Worm (Caenorhabditis elegans) whole organism, L3 larva: Measurements from ENCODE around the gene F07H5.10.

Experiments
- R02D3.7 ChIP-seq: fragments of 150-350 bp; optimal IDR thresholded peaks from 2 replicates; lab custom pipeline; 2014; ENCODE audit warnings: missing biosample characterization, missing genetic modification characterization
- ZK546.5 ChIP-seq: sonication (generic microtip); optimal IDR thresholded peaks from 2 replicates; lab custom pipeline; 2017; ENCODE audit warnings: missing biosample characterization, missing genetic modification characterization
- ama-1 ChIP-seq: fragments of 150-350 bp; optimal IDR thresholded peaks from 2 replicates; lab custom pipeline; 2018
- ceh-82 ChIP-seq: fragments of 150-350 bp; optimal IDR thresholded peaks from 2 replicates; lab custom pipeline; 2014; ENCODE audit warnings: missing biosample characterization, missing genetic modification characterization
- egl-27 ChIP-seq: sonication (generic microtip); optimal IDR thresholded peaks from 4 replicates; lab custom pipeline; 2017; ENCODE audit warnings: missing biosample characterization, missing genetic modification reagents, missing genetic modification characterization
- egl-5 ChIP-seq: fragments of 150-350 bp; optimal IDR thresholded peaks from 2 replicates; lab custom pipeline; 2017; ENCODE audit warnings: missing biosample characterization, missing genetic modification reagents, missing genetic modification characterization, inconsistent platforms
- elt-1 ChIP-seq: fragments of 150-350 bp; optimal IDR thresholded peaks from 2 replicates; lab custom pipeline; 2014; ENCODE audit warnings: missing biosample characterization, missing genetic modification characterization
- elt-3 ChIP-seq, 3 experiments: fragments of 150-350 bp in 1 of 3; sonication (generic microtip) in 2 of 3; optimal IDR thresholded peaks; 2 replicates in 2 of 3; 4 replicates in 1 of 3; lab custom pipeline; 2014 to 2017; ENCODE audit warnings: missing biosample characterization in 3 of 3, missing genetic modification characterization in 3 of 3
- fkh-10 ChIP-seq: sonication (generic microtip); optimal IDR thresholded peaks from 2 replicates; lab custom pipeline; 2017; ENCODE audit warnings: missing biosample characterization, missing genetic modification reagents, missing genetic modification characterization
- fkh-2 ChIP-seq: fragments of 150-350 bp; optimal IDR thresholded peaks from 2 replicates; lab custom pipeline; 2014; ENCODE audit warnings: missing biosample characterization, missing genetic modification reagents, missing genetic modification characterization
- fos-1 ChIP-seq: fragments of 150-350 bp; optimal IDR thresholded peaks from 2 replicates; lab custom pipeline; 2014; ENCODE audit warnings: missing biosample characterization, missing genetic modification characterization
- hmg-11 ChIP-seq: sonication (generic microtip); optimal IDR thresholded peaks from 2 replicates; lab custom pipeline; 2016; ENCODE audit warnings: missing genetic modification characterization, missing compliant biosample characterization
- lin-15B ChIP-seq: fragments of 150-350 bp; optimal IDR thresholded peaks from 2 replicates; lab custom pipeline; 2014; ENCODE audit warnings: missing biosample characterization, missing genetic modification characterization
- lin-39 ChIP-seq: fragments of 150-350 bp; optimal IDR thresholded peaks from 2 replicates; lab custom pipeline; 2018; ENCODE audit warnings: missing biosample characterization, missing genetic modification reagents, missing genetic modification characterization
- lsy-12 ChIP-seq: sonication (generic microtip); optimal IDR thresholded peaks from 2 replicates; lab custom pipeline; 2016; ENCODE audit warnings: mild to moderate bottlenecking, missing genetic modification characterization, missing compliant biosample characterization
- mdl-1 ChIP-seq: fragments of 150-350 bp; optimal IDR thresholded peaks from 2 replicates; lab custom pipeline; 2014; ENCODE audit warnings: missing biosample characterization, missing genetic modification characterization
- mml-1 ChIP-seq: fragments of 150-350 bp; sonication (generic microtip); optimal IDR thresholded peaks from 3 replicates; lab custom pipeline; 2014; ENCODE audit warnings: missing biosample characterization, missing genetic modification characterization
- nhr-11 ChIP-seq: fragments of 150-350 bp; optimal IDR thresholded peaks from 2 replicates; lab custom pipeline; 2014; ENCODE audit warnings: missing biosample characterization, missing genetic modification characterization
- nhr-12 ChIP-seq: fragments of 150-350 bp; optimal IDR thresholded peaks from 2 replicates; lab custom pipeline; 2014; ENCODE audit warnings: missing biosample characterization, missing genetic modification characterization
- nhr-23 ChIP-seq: fragments of 150-350 bp; optimal IDR thresholded peaks from 2 replicates; lab custom pipeline; 2014; ENCODE audit warnings: missing biosample characterization, missing genetic modification reagents, missing genetic modification characterization
- nhr-237 ChIP-seq: fragments of 150-350 bp; optimal IDR thresholded peaks from 2 replicates; lab custom pipeline; 2014; ENCODE audit warnings: missing biosample characterization, missing genetic modification characterization
- nhr-25 ChIP-seq: sonication (generic microtip); optimal IDR thresholded peaks from 2 replicates; lab custom pipeline; 2017; ENCODE audit warnings: missing biosample characterization, missing genetic modification characterization
- nhr-28 ChIP-seq: fragments of 150-350 bp; optimal IDR thresholded peaks from 2 replicates; lab custom pipeline; 2014; ENCODE audit warnings: missing biosample characterization, missing genetic modification characterization
- nhr-43 ChIP-seq: sonication (generic microtip); optimal IDR thresholded peaks from 2 replicates; lab custom pipeline; 2016; ENCODE audit warnings: mild to moderate bottlenecking, missing genetic modification characterization, missing compliant biosample characterization; ENCODE audit not compliant: poor library complexity, severe bottlenecking
- nhr-67 ChIP-seq: fragments of 150-350 bp; optimal IDR thresholded peaks from 2 replicates; lab custom pipeline; 2014; ENCODE audit warnings: missing biosample characterization, missing genetic modification characterization
- nhr-76 ChIP-seq: fragments of 150-350 bp; sonication (generic microtip); optimal IDR thresholded peaks from 5 replicates; lab custom pipeline; 2014; ENCODE audit warnings: missing biosample characterization, missing genetic modification characterization
- nhr-77 ChIP-seq: fragments of 150-350 bp; optimal IDR thresholded peaks from 2 replicates; lab custom pipeline; 2014; ENCODE audit warnings: missing biosample characterization, missing genetic modification characterization
- pha-4 ChIP-seq: fragments of 150-350 bp; optimal IDR thresholded peaks from 2 replicates; lab custom pipeline; 2014; ENCODE audit warnings: missing biosample characterization, missing genetic modification reagents, missing genetic modification characterization
- pqm-1 ChIP-seq: fragments of 150-350 bp; optimal IDR thresholded peaks from 2 replicates; lab custom pipeline; 2017; ENCODE audit warnings: missing biosample characterization, missing genetic modification characterization, inconsistent platforms
- sea-2 ChIP-seq: fragments of 150-350 bp; sonication (generic microtip); optimal IDR thresholded peaks from 4 replicates; lab custom pipeline; 2014; ENCODE audit warnings: missing biosample characterization, missing genetic modification reagents, missing genetic modification characterization
- snpc-4 ChIP-seq: fragments of 150-350 bp; optimal IDR thresholded peaks from 2 replicates; lab custom pipeline; 2014; ENCODE audit warnings: missing biosample characterization, missing genetic modification characterization
- tbx-2 ChIP-seq: sonication (generic microtip); optimal IDR thresholded peaks from 2 replicates; lab custom pipeline; 2016; ENCODE audit warnings: mild to moderate bottlenecking, missing genetic modification characterization, missing compliant biosample characterization
- unc-39 ChIP-seq: sonication (generic microtip); optimal IDR thresholded peaks from 4 replicates; lab custom pipeline; 2017; ENCODE audit warnings: missing biosample characterization, missing genetic modification characterization
- unc-62 ChIP-seq: fragments of 150-350 bp; sonication (generic microtip); optimal IDR thresholded peaks from 4 replicates; lab custom pipeline; 2014; ENCODE audit warnings: missing biosample characterization, missing genetic modification reagents, missing genetic modification characterization
- zag-1 ChIP-seq: fragments of 150-350 bp; optimal IDR thresholded peaks from 2 replicates; lab custom pipeline; 2014; ENCODE audit warnings: missing biosample characterization, missing genetic modification characterization

F07H5.10 gene

ce11 chrII:8848984-8849383 lies 40.6 kb upstream of the F07H5.10 start:
- TF ChIP-seq egl-5 (tag; lab: Kevin White, UChicago) (no peak), nhr-28 (tag; lab: Kevin White, UChicago) (no peak), fos-1 (tag; lab: Kevin White, UChicago) (no peak), mdl-1 (no peak)
- TF ChIP-seq, all 47 proteins: peak for 0

ce11 chrII:8845932-8846331 lies 37.5 kb upstream of the F07H5.10 start:
- TF ChIP-seq pqm-1 (peak; percentile 39), ZK546.5 (tag; lab: Kevin White, UChicago) (no peak)

- TF ChIP-seq egl-5 (tag; lab: Kevin White, UChicago), result no peak
- TF ChIP-seq fos-1 (tag; lab: Kevin White, UChicago), result no peak
- no peak for TF ChIP-seq unc-39 (tag; lab: Kevin White, UChicago)
- no peak for TF ChIP-seq unc-62
- no peak for TF ChIP-seq tbx-2 (tag; lab: Kevin White, UChicago)
Measured at ce11 chrII:8845298-8845697, 36.9 kb upstream of the F07H5.10 start, which contains the start of gene agxt-1. Gene agxt-1 (plus strand): TSS chrII:8845598.

- TF ChIP-seq sea-2 (no peak), egl-5 (tag; lab: Kevin White, UChicago) (peak; percentile 3), fkh-2 (tag; lab: Kevin White, UChicago) (no peak)
Measured at ce11 chrII:8844465-8845126, 36.2 kb upstream of the F07H5.10 start, which contains the start of gene F46C5.6. Gene F46C5.6 (minus strand): TSS chrII:8844515.

ce11 chrII:8839025-8839424 lies 30.6 kb upstream of the F07H5.10 start, which contains the start of gene F46C5.7:
Gene F46C5.7 (plus strand): TSS chrII:8839325.
- TF ChIP-seq nhr-11 (no peak), ceh-82 (no peak), hmg-11 (tag; lab: Kevin White, UChicago) (no peak), elt-1 (tag; lab: Kevin White, UChicago) (no peak), fkh-10 (GFP tag; lab: Kevin White, UChicago) (no peak), R02D3.7 (tag; lab: Kevin White, UChicago) (no peak), zag-1 (tag; lab: Kevin White, UChicago) (no peak), ama-1 (lab: Kevin White, UChicago) (no peak), nhr-76 (no peak), egl-27 (tag; lab: Kevin White, UChicago) (no peak), mdl-1 (no peak), lin-39 (tag; lab: Kevin White, UChicago) (no peak), pqm-1 (no peak), ZK546.5 (tag; lab: Kevin White, UChicago) (no peak), lin-15B (tag; lab: Kevin White, UChicago) (no peak), nhr-23 (tag; lab: Kevin White, UChicago) (no peak), unc-62 (no peak)

ce11 chrII:8835857-8836256 lies 27.5 kb upstream of the F07H5.10 start, which contains the start of gene F46C5.4:
Gene F46C5.4 (plus strand): TSS chrII:8836078.
- TF ChIP-seq nhr-28 (tag; lab: Kevin White, UChicago) (no peak), pha-4 (tag; lab: Kevin White, UChicago) (no peak), fkh-10 (GFP tag; lab: Kevin White, UChicago) (peak; percentile 69), nhr-67 (tag; lab: Kevin White, UChicago) (no peak), ceh-82 (no peak)

- TF ChIP-seq nhr-43 (tag; lab: Kevin White, UChicago) (no peak), lin-39 (tag; lab: Kevin White, UChicago) (peak; percentile 16)
- TF ChIP-seq, all 47 proteins: peak for 1
Measured at ce11 chrII:8832941-8833340, 24.6 kb upstream of the F07H5.10 start.

ce11 chrII:8830917-8831316 lies 22.5 kb upstream of the F07H5.10 start:
- TF ChIP-seq ZK546.5 (tag; lab: Kevin White, UChicago) (no peak), elt-3 (tag; optimal IDR thresholded peaks at IDR 0.05; lab: Kevin White, UChicago) (no peak), nhr-25 (no peak), nhr-237 (no peak), nhr-28 (tag; lab: Kevin White, UChicago) (no peak), lsy-12 (tag; lab: Kevin White, UChicago) (no peak), mml-1 (tag; lab: Kevin White, UChicago) (no peak), unc-62 (no peak), nhr-77 (tag; lab: Kevin White, UChicago) (no peak), ceh-82 (no peak), snpc-4 (tag; lab: Kevin White, UChicago) (no peak), nhr-12 (tag; lab: Kevin White, UChicago) (no peak)
